Fruit fly (Drosophila melanogaster): ENCODE data around the gene CG14434.

The CG14434 gene

dm6 chrX:6853384-6853783 is 13.6 kb downstream of the CG14434 start (continued):
- no peak for TF ChIP-seq CG1529 (GFP tag; optimal IDR thresholded peaks at IDR 0.05)
- TF ChIP-seq tap (tag; optimal IDR thresholded peaks at IDR 0.05) = no peak
- no peak for TF ChIP-seq otp (GFP tag; IDR thresholded peaks at IDR 0.05)
- no peak for TF ChIP-seq ham (GFP tag; IDR thresholded peaks at IDR 0.05)
- TF ChIP-seq Gsc (GFP tag; IDR thresholded peaks at IDR 0.05) = no peak
- peak; percentile 85 for TF ChIP-seq crol (GFP tag; IDR thresholded peaks at IDR 0.05)
- TF ChIP-seq CG10209 (GFP tag; optimal IDR thresholded peaks at IDR 0.05) = no peak
- no peak for TF ChIP-seq Atf-2 (GFP tag; optimal IDR thresholded peaks at IDR 0.05)
- no peak for TF ChIP-seq Eip74EF (GFP tag; optimal IDR thresholded peaks at IDR 0.05)
- peak; percentile 38; the same call in 1 of the 2 replicates for TF ChIP-seq seq (GFP tag; IDR thresholded peaks at IDR 0.05)
- no peak for TF ChIP-seq CG14710 (tag; optimal IDR thresholded peaks at IDR 0.05)
- no peak for TF ChIP-seq CG9932 (GFP tag; IDR thresholded peaks at IDR 0.05)
- no peak for TF ChIP-seq CG11456 (GFP tag; IDR thresholded peaks at IDR 0.05)
- TF ChIP-seq Hey (tag; optimal IDR thresholded peaks at IDR 0.05) = no peak
- TF ChIP-seq CG33213 (GFP tag; optimal IDR thresholded peaks at IDR 0.05) = no peak
- TF ChIP-seq Max (GFP tag; optimal IDR thresholded peaks at IDR 0.05) = no peak
- TF ChIP-seq ranshi (GFP tag; IDR thresholded peaks at IDR 0.05) = no peak
- no peak for TF ChIP-seq CG18476 (GFP tag; optimal IDR thresholded peaks at IDR 0.05)
- no peak for TF ChIP-seq CG9215 (GFP tag; IDR thresholded peaks at IDR 0.05)
- TF ChIP-seq insv (GFP tag; optimal IDR thresholded peaks at IDR 0.05) = no peak
- no peak for TF ChIP-seq CG8944 (GFP tag; optimal IDR thresholded peaks at IDR 0.05)
- peak; percentile 75 for TF ChIP-seq rib (GFP tag; IDR thresholded peaks at IDR 0.05)
- TF ChIP-seq nom (GFP tag; optimal IDR thresholded peaks at IDR 0.05) = peak; percentile 63
- no peak for TF ChIP-seq Aef1 (GFP tag; IDR thresholded peaks at IDR 0.05)
- no peak for TF ChIP-seq CG12219 (GFP tag; optimal IDR thresholded peaks at IDR 0.05)
- TF ChIP-seq CG2875 (GFP tag; optimal IDR thresholded peaks at IDR 0.05) = no peak
- no peak for TF ChIP-seq CG15601 (tag; optimal IDR thresholded peaks at IDR 0.05)
- no peak for TF ChIP-seq salm (tag; optimal IDR thresholded peaks at IDR 0.05)
- no peak for TF ChIP-seq Dref (GFP tag; IDR thresholded peaks at IDR 0.05)
- TF ChIP-seq Six4 (GFP tag; optimal IDR thresholded peaks at IDR 0.05) = no peak
- TF ChIP-seq Oli (tag; optimal IDR thresholded peaks at IDR 0.05) = no peak
- TF ChIP-seq trh (GFP tag; optimal IDR thresholded peaks at IDR 0.05) = no peak
- TF ChIP-seq MESR4 (GFP tag; optimal IDR thresholded peaks at IDR 0.05) = no peak
- no peak for TF ChIP-seq da (GFP tag; optimal IDR thresholded peaks at IDR 0.05)
- TF ChIP-seq PHDP (tag; optimal IDR thresholded peaks at IDR 0.05) = no peak
- TF ChIP-seq wek (GFP tag; optimal IDR thresholded peaks at IDR 0.05) = peak; percentile 21
- TF ChIP-seq ac (GFP tag; optimal IDR thresholded peaks at IDR 0.05) = no peak
- no peak for TF ChIP-seq Spps (tag; optimal IDR thresholded peaks at IDR 0.05)
- no peak for TF ChIP-seq Hr39 (optimal IDR thresholded peaks at IDR 0.05)
- TF ChIP-seq CG4424 (GFP tag; optimal IDR thresholded peaks at IDR 0.05) = no peak
- peak; percentile 42; the same call in 1 of the 3 replicates for TF ChIP-seq ci (GFP tag; IDR thresholded peaks at IDR 0.05)
- no peak for TF ChIP-seq CG3995 (GFP tag; optimal IDR thresholded peaks at IDR 0.05)
- no peak for TF ChIP-seq CG30403 (GFP tag; optimal IDR thresholded peaks at IDR 0.05)
- TF ChIP-seq caup (GFP tag; optimal IDR thresholded peaks at IDR 0.05; ENCODE audit: severe bottlenecking) = no peak
- TF ChIP-seq CG7928 (GFP tag; optimal IDR thresholded peaks at IDR 0.05) = no peak
- no peak for TF ChIP-seq kah (GFP tag; optimal IDR thresholded peaks at IDR 0.05)
- TF ChIP-seq dmrt11E (tag; optimal IDR thresholded peaks at IDR 0.05) = no peak
- TF ChIP-seq CG2199 (GFP tag; IDR thresholded peaks at IDR 0.05) = peak; percentile 57; the same call in 1 of the 3 replicates
- TF ChIP-seq CG17359 (tag; optimal IDR thresholded peaks at IDR 0.05) = no peak
- no peak for TF ChIP-seq Sry-β (GFP tag; optimal IDR thresholded peaks at IDR 0.05)
- no peak for TF ChIP-seq eyg (GFP tag; optimal IDR thresholded peaks at IDR 0.05)
- no peak for TF ChIP-seq Usf (GFP tag; optimal IDR thresholded peaks at IDR 0.05)
